Fruit fly (Drosophila melanogaster) whole organism, embryonic: ENCODE results near the gene CG46458.

Source experiments
- CG10274 ChIP-seq: fragments of 200-800 bp; sonication (Bioruptor generic); optimal IDR thresholded peaks from 3 replicates; lab custom pipeline; 2017; ENCODE audit warnings: missing biosample characterization, mild to moderate bottlenecking, missing genetic modification characterization
- CG10462 ChIP-seq: fragments of 200-800 bp; sonication (Bioruptor generic); optimal IDR thresholded peaks from 2 replicates; lab custom pipeline; 2016; ENCODE audit warnings: missing biosample characterization, missing genetic modification characterization
- CG10543 ChIP-seq: fragments of 200-800 bp; sonication (Bioruptor generic); optimal IDR thresholded peaks from 3 replicates; lab custom pipeline; 2017; ENCODE audit warnings: missing biosample characterization, mild to moderate bottlenecking, missing genetic modification characterization, moderate library complexity
- CG11085 ChIP-seq: fragments of 200-800 bp; sonication (Bioruptor generic); IDR thresholded peaks from 2 replicates; pipeline ENCODE4 v1.3.6; 2022; ENCODE audit warnings: missing biosample characterization, missing genetic modification characterization
- CG12219 ChIP-seq: fragments of 200-800 bp; sonication (Bioruptor generic); optimal IDR thresholded peaks from 3 replicates; lab custom pipeline; 2018; ENCODE audit warnings: missing biosample characterization, mild to moderate bottlenecking, missing genetic modification characterization
- CG14441 ChIP-seq: fragments of 200-800 bp; sonication (Bioruptor generic); IDR thresholded peaks from 2 replicates; pipeline ENCODE4 v1.3.6; 2022; ENCODE audit warnings: missing biosample characterization, missing genetic modification characterization
- CG14710 ChIP-seq: fragments of 200-800 bp; sonication (Bioruptor generic); optimal IDR thresholded peaks from 3 replicates; lab custom pipeline; 2019; ENCODE audit warnings: missing biosample characterization, mild to moderate bottlenecking, missing genetic modification characterization, moderate library complexity
- CG1602 ChIP-seq: fragments of 200-800 bp; sonication (Bioruptor generic); optimal IDR thresholded peaks from 3 replicates; lab custom pipeline; 2016; ENCODE audit warnings: missing biosample characterization, missing genetic modification characterization
- CG17328 ChIP-seq: fragments of 200-800 bp; sonication (Bioruptor generic); IDR thresholded peaks from 2 replicates; pipeline ENCODE4 v1.3.6; 2022; ENCODE audit warnings: missing biosample characterization, missing genetic modification characterization
- CG17385 ChIP-seq: fragments of 200-800 bp; sonication (Bioruptor generic); optimal IDR thresholded peaks from 3 replicates; lab custom pipeline; 2018; ENCODE audit warnings: missing biosample characterization, mild to moderate bottlenecking, missing genetic modification characterization
- CG18476 ChIP-seq: fragments of 200-800 bp; sonication (Bioruptor generic); optimal IDR thresholded peaks from 2 replicates; lab custom pipeline; 2016; ENCODE audit warnings: missing biosample characterization, mild to moderate bottlenecking, missing genetic modification characterization
- CG2199 ChIP-seq: fragments of 200-800 bp; sonication (Bioruptor generic); IDR thresholded peaks from 3 replicates; pipeline ENCODE4 v1.3.6; 2022; ENCODE audit warnings: missing biosample characterization, missing genetic modification characterization
- CG31441 ChIP-seq: fragments of 200-800 bp; sonication (Bioruptor generic); IDR thresholded peaks from 2 replicates; pipeline ENCODE4 v1.3.6; 2022; ENCODE audit warnings: missing biosample characterization, missing genetic modification characterization
- CG3163 ChIP-seq: fragments of 200-800 bp; sonication (Bioruptor generic); optimal IDR thresholded peaks from 3 replicates; lab custom pipeline; 2016; ENCODE audit warnings: missing biosample characterization, missing genetic modification characterization
- CG4404 ChIP-seq: fragments of 200-800 bp; sonication (Bioruptor generic); IDR thresholded peaks from 2 replicates; pipeline ENCODE4 v1.3.6; 2022; ENCODE audit warnings: missing biosample characterization, missing genetic modification characterization
- CG4707 ChIP-seq: fragments of 200-800 bp; sonication (Bioruptor generic); optimal IDR thresholded peaks from 2 replicates; lab custom pipeline; 2018; ENCODE audit warnings: missing biosample characterization, mild to moderate bottlenecking, missing genetic modification characterization, moderate library complexity
- CG9437 ChIP-seq: fragments of 200-800 bp; sonication (Bioruptor generic); optimal IDR thresholded peaks from 2 replicates; lab custom pipeline; 2018; ENCODE audit warnings: missing biosample characterization, mild to moderate bottlenecking, missing genetic modification characterization
- Chrac-16 ChIP-seq: fragments of 200-800 bp; sonication (Bioruptor generic); optimal IDR thresholded peaks from 3 replicates; lab custom pipeline; 2016; ENCODE audit warnings: missing biosample characterization, missing genetic modification characterization
- D ChIP-seq, 2 experiments: fragments of 200-800 bp in 1 of 2; fragments of >200 bp in 1 of 2; sonication (Bioruptor generic) in 1 of 2; optimal IDR thresholded peaks; 2 replicates in 1 of 2; 3 replicates in 1 of 2; lab custom pipeline; 2017; ENCODE audit warnings: mild to moderate bottlenecking in 1 of 2, missing biosample characterization in 1 of 2, missing genetic modification characterization in 1 of 2, missing genetic modification reagents in 1 of 2
- Dad ChIP-seq: fragments of 200-800 bp; sonication (Bioruptor generic); optimal IDR thresholded peaks from 3 replicates; lab custom pipeline; 2016; ENCODE audit warnings: missing biosample characterization, missing genetic modification characterization
- Drgx ChIP-seq: fragments of 200-800 bp; sonication (Bioruptor generic); IDR thresholded peaks from 2 replicates; pipeline ENCODE4 v1.3.6; 2022; ENCODE audit warnings: missing biosample characterization, missing genetic modification characterization
- ERR ChIP-seq: fragments of 200-800 bp; sonication (Bioruptor generic); optimal IDR thresholded peaks from 2 replicates; lab custom pipeline; 2016; ENCODE audit warnings: missing biosample characterization, missing genetic modification characterization
- Eip74EF ChIP-seq, 2 experiments: fragments of 200-800 bp in 1 of 2; fragments of >200 bp in 1 of 2; sonication (Bioruptor generic) in 1 of 2; optimal IDR thresholded peaks; 2 replicates each; lab custom pipeline; 2017 to 2019; ENCODE audit warnings: missing biosample characterization in 2 of 2, missing genetic modification characterization in 2 of 2, mild to moderate bottlenecking in 1 of 2, moderate library complexity in 1 of 2
- Fer2 ChIP-seq: fragments of 200-800 bp; sonication (Bioruptor generic); optimal IDR thresholded peaks from 2 replicates; lab custom pipeline; 2018; ENCODE audit warnings: missing biosample characterization, mild to moderate bottlenecking, missing genetic modification characterization, moderate library complexity
- HmgD ChIP-seq: fragments of 200-800 bp; sonication (Bioruptor generic); optimal IDR thresholded peaks from 3 replicates; lab custom pipeline; 2016; ENCODE audit warnings: missing biosample characterization, missing genetic modification characterization
- Hmr ChIP-seq: fragments of 200-800 bp; sonication (Bioruptor generic); optimal IDR thresholded peaks from 3 replicates; lab custom pipeline; 2017; ENCODE audit warnings: mild to moderate bottlenecking, missing biosample characterization, missing genetic modification reagents, missing genetic modification characterization
- Lhr ChIP-seq: fragments of 200-800 bp; sonication (Bioruptor generic); optimal IDR thresholded peaks from 3 replicates; lab custom pipeline; 2017; ENCODE audit warnings: mild to moderate bottlenecking, missing biosample characterization, missing genetic modification reagents, missing genetic modification characterization
- MBD-R2 ChIP-seq: fragments of 200-800 bp; sonication (Bioruptor generic); IDR thresholded peaks from 2 replicates; pipeline ENCODE4 v1.3.6; 2022; ENCODE audit warnings: missing biosample characterization, missing genetic modification characterization
- Mrtf ChIP-seq: fragments of 200-800 bp; sonication (Bioruptor generic); IDR thresholded peaks from 3 replicates; pipeline ENCODE4 v1.3.6; 2022; ENCODE audit warnings: missing biosample characterization, missing genetic modification characterization
- Myb ChIP-seq: fragments of 200-800 bp; sonication (Bioruptor generic); optimal IDR thresholded peaks from 2 replicates; lab custom pipeline; 2016; ENCODE audit warnings: missing biosample characterization, missing genetic modification characterization
- NFAT ChIP-seq: fragments of 200-800 bp; sonication (Bioruptor generic); IDR thresholded peaks from 2 replicates; pipeline ENCODE4 v1.3.6; 2022; ENCODE audit warnings: missing biosample characterization, missing genetic modification characterization
- Sry-β ChIP-seq: fragments of 200-800 bp; sonication (Bioruptor generic); optimal IDR thresholded peaks from 2 replicates; lab custom pipeline; 2018; ENCODE audit warnings: missing biosample characterization, mild to moderate bottlenecking, missing genetic modification characterization, moderate library complexity
- ap ChIP-seq: fragments of 200-800 bp; sonication (Bioruptor generic); IDR thresholded peaks from 2 replicates; pipeline ENCODE4 v1.3.6; 2022; ENCODE audit warnings: missing biosample characterization, missing genetic modification characterization
- bbx ChIP-seq: fragments of 200-800 bp; sonication (Bioruptor generic); IDR thresholded peaks from 2 replicates; pipeline ENCODE4 v1.3.6; 2022; ENCODE audit warnings: missing biosample characterization, missing genetic modification characterization; ENCODE audit not compliant: partially characterized antibody
- bsh ChIP-seq, 2 experiments: fragments of 200-800 bp; sonication (Bioruptor generic); optimal IDR thresholded peaks; 2 replicates each; lab custom pipeline; 2017 to 2018; ENCODE audit warnings: mild to moderate bottlenecking in 2 of 2, missing biosample characterization in 2 of 2, missing genetic modification characterization in 2 of 2, moderate library complexity in 1 of 2
- chif ChIP-seq, 2 experiments: fragments of 200-800 bp; sonication (Bioruptor generic); optimal IDR thresholded peaks; 3 replicates each; lab custom pipeline; 2016; ENCODE audit warnings: missing biosample characterization in 2 of 2, missing genetic modification characterization in 2 of 2
- chm ChIP-seq: fragments of 200-800 bp; sonication (Bioruptor generic); IDR thresholded peaks from 2 replicates; pipeline ENCODE4 v1.3.6; 2022; ENCODE audit warnings: missing biosample characterization, missing genetic modification characterization
- crc ChIP-seq: fragments of 200-800 bp; sonication (Bioruptor generic); optimal IDR thresholded peaks from 2 replicates; lab custom pipeline; 2016; ENCODE audit warnings: missing biosample characterization, missing genetic modification characterization
- dm ChIP-seq: fragments of 200-800 bp; sonication (Bioruptor generic); optimal IDR thresholded peaks from 3 replicates; lab custom pipeline; 2016; ENCODE audit warnings: missing biosample characterization, missing genetic modification characterization
- ems ChIP-seq: fragments of 200-800 bp; sonication (Bioruptor generic); optimal IDR thresholded peaks from 3 replicates; lab custom pipeline; 2016; ENCODE audit warnings: missing biosample characterization, missing genetic modification characterization
- hb ChIP-seq: fragments of 200-800 bp; sonication (Bioruptor generic); IDR thresholded peaks from 3 replicates; pipeline ENCODE4 v1.3.6; 2022; ENCODE audit warnings: missing biosample characterization, missing genetic modification characterization; ENCODE audit not compliant: partially characterized antibody
- her ChIP-seq: fragments of 200-800 bp; sonication (Bioruptor generic); optimal IDR thresholded peaks from 2 replicates; lab custom pipeline; 2016; ENCODE audit warnings: missing biosample characterization, missing genetic modification characterization
- jigr1 ChIP-seq: fragments of 200-800 bp; sonication (Bioruptor generic); IDR thresholded peaks from 3 replicates; pipeline ENCODE4 v1.3.6; 2022; ENCODE audit warnings: missing biosample characterization, missing genetic modification characterization
- ken ChIP-seq: fragments of 200-800 bp; sonication (Bioruptor generic); IDR thresholded peaks from 3 replicates; pipeline ENCODE4 v1.3.6; 2022; ENCODE audit warnings: missing biosample characterization, missing genetic modification characterization
- lbe ChIP-seq: fragments of 200-800 bp; sonication (Bioruptor generic); optimal IDR thresholded peaks from 2 replicates; lab custom pipeline; 2016; ENCODE audit warnings: missing biosample characterization, mild to moderate bottlenecking, missing genetic modification characterization
- maf-S ChIP-seq: fragments of 200-800 bp; sonication (Bioruptor generic); optimal IDR thresholded peaks from 2 replicates; lab custom pipeline; 2016; ENCODE audit warnings: missing biosample characterization, missing genetic modification characterization
- onecut ChIP-seq: fragments of 200-800 bp; sonication (Bioruptor generic); IDR thresholded peaks from 2 replicates; pipeline ENCODE4 v1.3.6; 2022; ENCODE audit warnings: missing biosample characterization, missing genetic modification characterization
- rib ChIP-seq: fragments of 200-800 bp; sonication (Bioruptor generic); IDR thresholded peaks from 2 replicates; pipeline ENCODE4 v1.3.6; 2022; ENCODE audit warnings: missing biosample characterization, missing genetic modification characterization
- row ChIP-seq: fragments of 200-800 bp; sonication (Bioruptor generic); IDR thresholded peaks from 3 replicates; pipeline ENCODE4 v1.3.6; 2022; ENCODE audit warnings: missing biosample characterization, missing genetic modification characterization
- sqz ChIP-seq: fragments of 200-800 bp; sonication (Bioruptor generic); optimal IDR thresholded peaks from 3 replicates; lab custom pipeline; 2018; ENCODE audit warnings: missing biosample characterization, mild to moderate bottlenecking, missing genetic modification characterization
- zen ChIP-seq: fragments of 200-800 bp; sonication (Bioruptor generic); optimal IDR thresholded peaks from 3 replicates; lab custom pipeline; 2018; ENCODE audit warnings: missing biosample characterization, mild to moderate bottlenecking, missing genetic modification characterization, moderate library complexity

The CG46458 gene

dm6 chr3R:6973305-6973704, 15.1 kb upstream of the CG46458 start (continued):
- TF ChIP-seq row (no peak), dm (GFP tag; lab: Kevin White, UChicago) (no peak), CG10462 (no peak), CG10274 (no peak), her (GFP tag; lab: Kevin White, UChicago) (no peak), CG17328 (GFP tag; lab: Robert Waterston, UW) (no peak), CG1602 (GFP tag; lab: Kevin White, UChicago) (no peak), CG31441 (no peak), Hmr (GFP tag; lab: Kevin White, UChicago) (peak; percentile 56), Chrac-16 (no peak), chm (GFP tag; lab: Robert Waterston, UW) (peak; percentile 25; the same call in 1 of the 2 replicates), MBD-R2 (no peak), D (optimal IDR thresholded peaks at IDR 0.05; lab: Kevin White, UChicago) (no peak), D (GFP tag; optimal IDR thresholded peaks at IDR 0.05; lab: Kevin White, UChicago) (no peak), CG18476 (GFP tag; lab: Kevin White, UChicago) (no peak), CG4707 (GFP tag; lab: Kevin White, UChicago) (peak; percentile 9), chif (GFP tag; optimal IDR thresholded peaks at IDR 0.05; lab: Kevin White, UChicago) (peak in 1 of 2 experiments; percentile 29), CG12219 (GFP tag; lab: Kevin White, UChicago) (no peak), HmgD (GFP tag; lab: Kevin White, UChicago) (no peak), crc (no peak), Dad (GFP tag; lab: Kevin White, UChicago) (no peak), Sry-β (no peak), zen (tag; lab: Kevin White, UChicago) (peak; percentile 59), Myb (GFP tag; lab: Kevin White, UChicago) (no peak), sqz (GFP tag; lab: Kevin White, UChicago) (no peak), jigr1 (GFP tag; lab: Robert Waterston, UW) (no peak), Fer2 (no peak), Lhr (GFP tag; lab: Kevin White, UChicago) (peak; percentile 9), rib (GFP tag; lab: Robert Waterston, UW) (no peak), CG14441 (GFP tag; lab: Robert Waterston, UW) (no peak), ap (GFP tag; lab: Robert Waterston, UW) (no peak), CG4404 (no peak), bsh (GFP tag; optimal IDR thresholded peaks at IDR 0.05; lab: Kevin White, UChicago) (no peak), CG2199 (GFP tag; lab: Robert Waterston, UW) (0 out of 3 replicates have a peak, but pooled peaks have one; percentile 37), ems (GFP tag; lab: Kevin White, UChicago) (no peak), CG10543 (no peak), CG17385 (GFP tag; lab: Kevin White, UChicago) (no peak), onecut (peak; percentile 33; the same call in 1 of the 2 replicates), CG9437 (no peak), ERR (no peak), ken (no peak), Eip74EF (GFP tag; optimal IDR thresholded peaks at IDR 0.05; lab: Kevin White, UChicago) (no peak), lbe (GFP tag; lab: Kevin White, UChicago) (no peak), Mrtf (no peak), CG11085 (GFP tag; lab: Robert Waterston, UW) (no peak), Drgx (GFP tag; lab: Robert Waterston, UW) (no peak), CG14710 (peak; percentile 6), CG3163 (GFP tag; lab: Kevin White, UChicago) (no peak), NFAT (GFP tag; lab: Robert Waterston, UW) (peak; percentile 12; the same call in 1 of the 2 replicates), maf-S (GFP tag; lab: Kevin White, UChicago) (no peak), bbx (GFP tag; lab: Robert Waterston, UW) (no peak), hb (GFP tag; lab: Robert Waterston, UW) (no peak)
